Worm (Caenorhabditis elegans) whole organism, mixed stage, embryonic: ENCODE data around the gene Y43F8B.17.

Experiments
- ceh-83 ChIP-seq: fragments of 200-800 bp; sonication (Bioruptor generic); optimal IDR thresholded peaks from 2 replicates; lab custom pipeline; 2018; ENCODE audit warnings: mild to moderate bottlenecking, missing genetic modification characterization, missing compliant biosample characterization
- ces-1 ChIP-seq: fragments of 150-350 bp; optimal IDR thresholded peaks from 2 replicates; lab custom pipeline; 2014; ENCODE audit warnings: missing biosample characterization, missing genetic modification reagents, missing genetic modification characterization
- flh-1 ChIP-seq: fragments of 200-800 bp; sonication (Bioruptor generic); optimal IDR thresholded peaks from 2 replicates; lab custom pipeline; 2018; ENCODE audit warnings: mild to moderate bottlenecking, missing genetic modification characterization, moderate library complexity, missing compliant biosample characterization
- hlh-1 ChIP-seq: fragments of 150-350 bp; optimal IDR thresholded peaks from 2 replicates; lab custom pipeline; 2014; ENCODE audit warnings: missing biosample characterization, missing genetic modification reagents, missing genetic modification characterization
- lsy-2 ChIP-seq: fragments of 150-350 bp; optimal IDR thresholded peaks from 2 replicates; lab custom pipeline; 2014; ENCODE audit warnings: missing biosample characterization, missing genetic modification characterization
- nhr-76 ChIP-seq: sonication (generic microtip); optimal IDR thresholded peaks from 2 replicates; lab custom pipeline; 2017; ENCODE audit warnings: missing biosample characterization, missing genetic modification characterization
- pha-4 ChIP-seq: fragments of 150-350 bp; optimal IDR thresholded peaks from 2 replicates; lab custom pipeline; 2018; ENCODE audit warnings: missing biosample characterization, missing genetic modification reagents, missing genetic modification characterization
- unc-62 ChIP-seq: fragments of 150-350 bp; optimal IDR thresholded peaks from 2 replicates; lab custom pipeline; 2014; ENCODE audit warnings: missing biosample characterization, missing genetic modification reagents, missing genetic modification characterization

- no peak for TF ChIP-seq nhr-76
- TF ChIP-seq ces-1: no peak
- no peak for TF ChIP-seq unc-62 (GFP tag; lab: Kevin White, UChicago)
- TF ChIP-seq pha-4 (tag; lab: Kevin White, UChicago): no peak
- TF ChIP-seq ceh-83 (GFP tag; lab: Kevin White, UChicago): no peak
- no peak for TF ChIP-seq lsy-2 (tag; lab: Kevin White, UChicago)
- no peak for TF ChIP-seq hlh-1 (tag; lab: Kevin White, UChicago)
- TF ChIP-seq flh-1: no peak
These were observed 39.1 kb upstream of the Y43F8B.17 start, which contains the start of gene M04C3.1 for ce11 chrV:19445442-19445841.
